Fruit fly (Drosophila melanogaster): Measurements from ENCODE around the gene rtv.

Gene rtv

dm6 chrX:11153826-11154510 lies at the start of gene rtv, which contains the start of gene Dlic:
rtv (minus strand) TSS chrX:11153990.
Dlic (plus strand) TSS chrX:11154421.
- TF ChIP-seq CG4496 (GFP tag; IDR thresholded peaks at IDR 0.05) (no peak), CG15710 (tag; optimal IDR thresholded peaks at IDR 0.05) (no peak), CG13204 (GFP tag; optimal IDR thresholded peaks at IDR 0.05) (no peak), CG14655 (GFP tag; optimal IDR thresholded peaks at IDR 0.05) (no peak), rn (GFP tag; IDR thresholded peaks at IDR 0.05) (no peak), CG34367 (tag; optimal IDR thresholded peaks at IDR 0.05) (no peak), EcR (GFP tag; optimal IDR thresholded peaks at IDR 0.05) (no peak), CG8301 (tag; optimal IDR thresholded peaks at IDR 0.05) (no peak), CG8159 (tag; optimal IDR thresholded peaks at IDR 0.05) (no peak), CG10348 (GFP tag; IDR thresholded peaks at IDR 0.05) (no peak), D1 (tag; optimal IDR thresholded peaks at IDR 0.05) (no peak), CG9948 (tag; optimal IDR thresholded peaks at IDR 0.05) (no peak), CG32121 (GFP tag; IDR thresholded peaks at IDR 0.05) (no peak), fd96Ca (GFP tag; IDR thresholded peaks at IDR 0.05) (no peak), Snoo (tag; optimal IDR thresholded peaks at IDR 0.05) (no peak), Ets98B (GFP tag; IDR thresholded peaks at IDR 0.05) (no peak), Pif1A (GFP tag; optimal IDR thresholded peaks at IDR 0.05) (no peak), CG17806 (tag; optimal IDR thresholded peaks at IDR 0.05) (no peak), CG12605 (GFP tag; IDR thresholded peaks at IDR 0.05) (no peak)

dm6 chrX:11203104-11203503 lies 49.3 kb upstream of the rtv start:
- TF ChIP-seq D1 (tag; optimal IDR thresholded peaks at IDR 0.05) (no peak), CG17806 (tag; optimal IDR thresholded peaks at IDR 0.05) (no peak), EcR (GFP tag; optimal IDR thresholded peaks at IDR 0.05) (no peak), CG8159 (tag; optimal IDR thresholded peaks at IDR 0.05) (no peak), CG10348 (GFP tag; IDR thresholded peaks at IDR 0.05) (no peak), CG32121 (GFP tag; IDR thresholded peaks at IDR 0.05) (no peak), gl (tag; optimal IDR thresholded peaks at IDR 0.05) (no peak), Pif1B (GFP tag; optimal IDR thresholded peaks at IDR 0.05) (no peak), CG8301 (tag; optimal IDR thresholded peaks at IDR 0.05) (no peak), CG34367 (tag; optimal IDR thresholded peaks at IDR 0.05) (no peak), fd96Ca (GFP tag; IDR thresholded peaks at IDR 0.05) (no peak), CG12605 (GFP tag; IDR thresholded peaks at IDR 0.05) (no peak), CG13204 (GFP tag; optimal IDR thresholded peaks at IDR 0.05) (no peak), Snoo (tag; optimal IDR thresholded peaks at IDR 0.05) (no peak), rn (GFP tag; IDR thresholded peaks at IDR 0.05) (no peak), CG4496 (GFP tag; IDR thresholded peaks at IDR 0.05) (no peak), Ets98B (GFP tag; IDR thresholded peaks at IDR 0.05) (no peak)

DNA sequence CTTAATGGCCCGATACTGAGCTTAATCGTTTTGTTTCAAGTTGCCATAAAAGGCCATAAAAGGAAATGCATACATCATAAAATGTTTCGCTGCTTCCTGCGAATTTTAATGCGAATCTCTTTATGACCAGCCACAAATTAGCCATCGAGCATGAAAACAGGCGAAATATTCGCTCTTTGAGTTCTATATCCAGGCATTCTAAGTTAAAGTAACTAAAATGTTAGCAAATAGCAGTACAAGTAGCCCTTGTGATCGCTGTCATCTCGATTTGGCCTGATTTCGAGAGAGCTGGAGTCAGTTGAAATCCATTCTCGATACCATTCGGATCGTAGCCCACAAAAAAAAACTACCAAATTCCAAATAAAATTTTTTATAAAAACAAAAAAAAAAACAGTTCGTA lies 48.2 kb upstream of the rtv start, which contains the start of gene CG11106:
TSS of gene CG11106 (plus strand) at position 301 of the 400 bp plus-strand sequence.
- TF ChIP-seq CG8159 (tag; optimal IDR thresholded peaks at IDR 0.05) = no peak
- no peak for TF ChIP-seq rn (GFP tag; IDR thresholded peaks at IDR 0.05)
- no peak for TF ChIP-seq gl (tag; optimal IDR thresholded peaks at IDR 0.05)
- TF ChIP-seq D1 (tag; optimal IDR thresholded peaks at IDR 0.05) = no peak
- no peak for TF ChIP-seq CG4496 (GFP tag; IDR thresholded peaks at IDR 0.05)
- TF ChIP-seq CG8301 (tag; optimal IDR thresholded peaks at IDR 0.05) = no peak
- no peak for TF ChIP-seq CG34367 (tag; optimal IDR thresholded peaks at IDR 0.05)
- no peak for TF ChIP-seq EcR (GFP tag; optimal IDR thresholded peaks at IDR 0.05)
- TF ChIP-seq CG12605 (GFP tag; IDR thresholded peaks at IDR 0.05) = no peak
- TF ChIP-seq Pif1A (GFP tag; optimal IDR thresholded peaks at IDR 0.05) = no peak
- TF ChIP-seq Pif1B (GFP tag; optimal IDR thresholded peaks at IDR 0.05) = no peak
- no peak for TF ChIP-seq Snoo (tag; optimal IDR thresholded peaks at IDR 0.05)
- no peak for TF ChIP-seq CG10348 (GFP tag; IDR thresholded peaks at IDR 0.05)
- no peak for TF ChIP-seq Ets98B (GFP tag; IDR thresholded peaks at IDR 0.05)
- TF ChIP-seq CG14655 (GFP tag; optimal IDR thresholded peaks at IDR 0.05) = no peak
- no peak for TF ChIP-seq CG9948 (tag; optimal IDR thresholded peaks at IDR 0.05)

DNA sequence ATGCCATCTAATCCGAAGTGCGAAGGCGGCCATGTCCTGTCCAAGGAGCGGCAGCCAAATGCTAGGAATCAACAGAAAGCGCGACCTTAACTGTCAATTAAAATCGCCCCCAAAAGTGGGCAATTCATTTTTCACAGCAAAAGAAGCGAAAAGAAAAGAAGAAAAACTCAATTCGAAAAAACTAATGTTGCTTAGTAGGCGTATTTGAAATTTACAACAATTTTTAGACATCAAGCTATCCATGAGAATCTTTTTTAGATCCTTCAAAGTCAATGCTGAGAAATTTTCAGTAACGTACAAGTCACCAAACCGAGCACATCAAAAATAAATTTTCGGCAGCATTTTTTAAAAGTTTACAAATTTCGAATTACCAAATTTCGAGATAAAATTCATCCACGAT lies 28.8 kb upstream of the rtv start, which contains the start of gene CG15200:
TSS of gene CG15200 (plus strand) at position 301 of the 400 bp plus-strand sequence.
- TF ChIP-seq EcR (GFP tag; optimal IDR thresholded peaks at IDR 0.05) = no peak
- no peak for TF ChIP-seq D1 (tag; optimal IDR thresholded peaks at IDR 0.05)
- no peak for TF ChIP-seq fd96Ca (GFP tag; IDR thresholded peaks at IDR 0.05)
- TF ChIP-seq CG4496 (GFP tag; IDR thresholded peaks at IDR 0.05) = no peak
- no peak for TF ChIP-seq CG9948 (tag; optimal IDR thresholded peaks at IDR 0.05)
- TF ChIP-seq CG8301 (tag; optimal IDR thresholded peaks at IDR 0.05) = no peak
- no peak for TF ChIP-seq CG32121 (GFP tag; IDR thresholded peaks at IDR 0.05)
- no peak for TF ChIP-seq CG15710 (tag; optimal IDR thresholded peaks at IDR 0.05)
- TF ChIP-seq CG17806 (tag; optimal IDR thresholded peaks at IDR 0.05) = no peak
- TF ChIP-seq CG8159 (tag; optimal IDR thresholded peaks at IDR 0.05) = no peak
- no peak for TF ChIP-seq CG10348 (GFP tag; IDR thresholded peaks at IDR 0.05)
- no peak for TF ChIP-seq Pif1B (GFP tag; optimal IDR thresholded peaks at IDR 0.05)

dm6 chrX:11176073-11176472 lies 22.3 kb upstream of the rtv start:
- TF ChIP-seq CG8301 (tag; optimal IDR thresholded peaks at IDR 0.05) (no peak), gl (tag; optimal IDR thresholded peaks at IDR 0.05) (no peak), Snoo (tag; optimal IDR thresholded peaks at IDR 0.05) (no peak), EcR (GFP tag; optimal IDR thresholded peaks at IDR 0.05) (no peak), CG14655 (GFP tag; optimal IDR thresholded peaks at IDR 0.05) (no peak), D1 (tag; optimal IDR thresholded peaks at IDR 0.05) (no peak), CG34367 (tag; optimal IDR thresholded peaks at IDR 0.05) (no peak), Ets98B (GFP tag; IDR thresholded peaks at IDR 0.05) (no peak), CG9948 (tag; optimal IDR thresholded peaks at IDR 0.05) (no peak), CG4496 (GFP tag; IDR thresholded peaks at IDR 0.05) (no peak), CG8159 (tag; optimal IDR thresholded peaks at IDR 0.05) (no peak), CG13204 (GFP tag; optimal IDR thresholded peaks at IDR 0.05) (no peak), rn (GFP tag; IDR thresholded peaks at IDR 0.05) (no peak), CG17806 (tag; optimal IDR thresholded peaks at IDR 0.05) (no peak), CG12605 (GFP tag; IDR thresholded peaks at IDR 0.05) (no peak), CG15710 (tag; optimal IDR thresholded peaks at IDR 0.05) (no peak), CG32121 (GFP tag; IDR thresholded peaks at IDR 0.05) (no peak), Pif1A (GFP tag; optimal IDR thresholded peaks at IDR 0.05) (no peak), Pif1B (GFP tag; optimal IDR thresholded peaks at IDR 0.05) (no peak), fd96Ca (GFP tag; IDR thresholded peaks at IDR 0.05) (no peak)
